Fruit fly (Drosophila melanogaster) whole organism, wandering third instar larva: ENCODE measurements around the gene Rnb.

Experiments used
- Abd-B ChIP-seq: fragments of >200 bp; optimal IDR thresholded peaks from 2 replicates; lab custom pipeline; 2017; ENCODE audit warnings: missing biosample characterization, missing genetic modification characterization
- CG32264 ChIP-seq: fragments of 200-800 bp; sonication (Bioruptor generic); optimal IDR thresholded peaks from 2 replicates; lab custom pipeline; 2016; ENCODE audit warnings: missing biosample characterization, missing genetic modification characterization
- CG9705 ChIP-seq: fragments of 200-800 bp; sonication (Bioruptor generic); optimal IDR thresholded peaks from 2 replicates; lab custom pipeline; 2018; ENCODE audit warnings: missing biosample characterization, mild to moderate bottlenecking, missing genetic modification characterization
- CrebA ChIP-seq: fragments of 200-800 bp; sonication (Bioruptor generic); optimal IDR thresholded peaks from 2 replicates; lab custom pipeline; 2016; ENCODE audit warnings: missing biosample characterization, mild to moderate bottlenecking, missing genetic modification characterization, borderline replicate concordance
- Dfd ChIP-seq: fragments of >200 bp; optimal IDR thresholded peaks from 2 replicates; lab custom pipeline; 2017; ENCODE audit warnings: missing biosample characterization, missing genetic modification characterization
- Dif ChIP-seq: fragments of 200-275, 200-300 bp; sonication (Bioruptor generic); optimal IDR thresholded peaks from 2 replicates; lab custom pipeline; 2018; ENCODE audit warnings: missing biosample characterization, missing genetic modification characterization; ENCODE audit not compliant: partially characterized antibody
- GATAd ChIP-seq: sonication (Bioruptor generic); optimal IDR thresholded peaks from 2 replicates; lab custom pipeline; 2016; ENCODE audit warnings: missing biosample characterization, missing genetic modification characterization
- HLH106 ChIP-seq: fragments of 200-800 bp; optimal IDR thresholded peaks from 3 replicates; lab custom pipeline; 2019; ENCODE audit warnings: missing biosample characterization, mild to moderate bottlenecking, missing genetic modification characterization, moderate library complexity
- Hnf4 ChIP-seq: fragments of 200-800 bp; sonication (Bioruptor generic); optimal IDR thresholded peaks from 2 replicates; lab custom pipeline; 2016; ENCODE audit warnings: missing biosample characterization, mild to moderate bottlenecking, missing genetic modification characterization
- Hr78 ChIP-seq: fragments of >200 bp; optimal IDR thresholded peaks from 2 replicates; lab custom pipeline; 2017; ENCODE audit warnings: missing biosample characterization, missing genetic modification characterization
- Hr83 ChIP-seq: fragments of 200-300 bp; sonication (Bioruptor generic); optimal IDR thresholded peaks from 2 replicates; lab custom pipeline; 2016; ENCODE audit warnings: missing biosample characterization, mild to moderate bottlenecking, missing genetic modification characterization, moderate library complexity; ENCODE audit not compliant: poor library complexity, severe bottlenecking
- Jra ChIP-seq: sonication (Bioruptor generic); optimal IDR thresholded peaks from 2 replicates; lab custom pipeline; 2016; ENCODE audit warnings: missing biosample characterization, missing genetic modification characterization
- Mio ChIP-seq: sonication (Bioruptor generic); optimal IDR thresholded peaks from 2 replicates; lab custom pipeline; 2016; ENCODE audit warnings: missing biosample characterization, missing genetic modification characterization
- Myc ChIP-seq: fragments of >200 bp; optimal IDR thresholded peaks from 2 replicates; lab custom pipeline; 2017
- N ChIP-seq: fragments of >200 bp; optimal IDR thresholded peaks from 2 replicates; lab custom pipeline; 2018; ENCODE audit warnings: missing biosample characterization, missing external identifiers, missing genetic modification characterization
- OdsH ChIP-seq: fragments of 200-800 bp; sonication (Bioruptor generic); optimal IDR thresholded peaks from 2 replicates; lab custom pipeline; 2016; ENCODE audit warnings: missing biosample characterization, mild to moderate bottlenecking, missing genetic modification characterization
- Rel ChIP-seq, 2 experiments: fragments of 200-800 bp; sonication (Bioruptor generic) in 1 of 2; optimal IDR thresholded peaks; 2 replicates in 1 of 2; 3 replicates in 1 of 2; lab custom pipeline; 2016 to 2019; ENCODE audit warnings: mild to moderate bottlenecking in 2 of 2, missing biosample characterization in 2 of 2, missing genetic modification characterization in 2 of 2, moderate library complexity in 1 of 2
- Sp1 ChIP-seq: fragments of 200-800 bp; sonication (Bioruptor generic); optimal IDR thresholded peaks from 3 replicates; lab custom pipeline; 2019; ENCODE audit warnings: missing biosample characterization, mild to moderate bottlenecking, missing genetic modification characterization, moderate library complexity
- Vsx2 ChIP-seq: fragments of 200-300, 225-300 bp; sonication (Bioruptor generic); optimal IDR thresholded peaks from 2 replicates; lab custom pipeline; 2018; ENCODE audit warnings: missing biosample characterization, missing genetic modification characterization; ENCODE audit not compliant: partially characterized antibody
- br ChIP-seq: fragments of 200-800 bp; sonication (Bioruptor generic); optimal IDR thresholded peaks from 2 replicates; lab custom pipeline; 2016; ENCODE audit warnings: missing biosample characterization, missing genetic modification characterization
- brk ChIP-seq: fragments of 200-800 bp; sonication (Bioruptor generic); optimal IDR thresholded peaks from 2 replicates; lab custom pipeline; 2016; ENCODE audit warnings: missing biosample characterization, mild to moderate bottlenecking, missing genetic modification characterization
- dl ChIP-seq, 2 experiments: fragments of 175-275, 200-275 bp in 1 of 2; fragments of 200-275 bp in 1 of 2; sonication (Bioruptor generic); optimal IDR thresholded peaks; lab custom pipeline; 2018; ENCODE audit warnings: mild to moderate bottlenecking in 2 of 2, missing biosample characterization in 2 of 2, missing genetic modification characterization in 2 of 2, moderate library complexity in 2 of 2; ENCODE audit not compliant: partially characterized antibody in 2 of 2, insufficient read depth in 1 of 2
- dmrt93B ChIP-seq: fragments of 200-800 bp; sonication (Bioruptor generic); optimal IDR thresholded peaks from 2 replicates; lab custom pipeline; 2018; ENCODE audit warnings: missing biosample characterization, mild to moderate bottlenecking, missing genetic modification characterization
- dsf ChIP-seq: sonication (Bioruptor generic); optimal IDR thresholded peaks from 2 replicates; lab custom pipeline; 2016; ENCODE audit warnings: missing biosample characterization, missing genetic modification characterization, borderline replicate concordance
- ey ChIP-seq: fragments of 200-800 bp; sonication (Bioruptor generic); optimal IDR thresholded peaks from 2 replicates; lab custom pipeline; 2016; ENCODE audit warnings: missing biosample characterization, missing genetic modification characterization
- foxo ChIP-seq, 2 experiments: fragments of 200-800 bp; sonication (Bioruptor generic); optimal IDR thresholded peaks; 2 replicates in 1 of 2; 3 replicates in 1 of 2; lab custom pipeline; 2016 to 2017; ENCODE audit warnings: missing biosample characterization in 2 of 2, missing genetic modification characterization in 2 of 2
- fru ChIP-seq: fragments of 200-800 bp; sonication (Bioruptor generic); optimal IDR thresholded peaks from 3 replicates; lab custom pipeline; 2016; ENCODE audit warnings: missing biosample characterization, mild to moderate bottlenecking, missing genetic modification characterization
- h ChIP-seq: fragments of 200-800 bp; sonication (Bioruptor generic); optimal IDR thresholded peaks from 3 replicates; lab custom pipeline; 2016; ENCODE audit warnings: missing biosample characterization, mild to moderate bottlenecking, missing genetic modification characterization
- jim ChIP-seq: fragments of 175-275, 200-325 bp; sonication (Bioruptor generic); optimal IDR thresholded peaks from 2 replicates; lab custom pipeline; 2016; ENCODE audit warnings: missing biosample characterization, mild to moderate bottlenecking, missing genetic modification characterization
- lola ChIP-seq: fragments of >200 bp; optimal IDR thresholded peaks from 2 replicates; lab custom pipeline; 2017; ENCODE audit warnings: missing biosample characterization, missing genetic modification characterization
- pan ChIP-seq: fragments of >200 bp; optimal IDR thresholded peaks from 2 replicates; lab custom pipeline; 2017
- psq ChIP-seq: fragments of 200-800 bp; sonication (Bioruptor generic); optimal IDR thresholded peaks from 3 replicates; lab custom pipeline; 2017; ENCODE audit warnings: missing biosample characterization, mild to moderate bottlenecking, missing genetic modification characterization, moderate library complexity
- rgr ChIP-seq: fragments of 200-800 bp; sonication (Bioruptor generic); optimal IDR thresholded peaks from 3 replicates; lab custom pipeline; 2016; ENCODE audit warnings: missing biosample characterization, mild to moderate bottlenecking, missing genetic modification characterization
- sage ChIP-seq: fragments of 200-800 bp; sonication (Bioruptor generic); optimal IDR thresholded peaks from 2 replicates; lab custom pipeline; 2016; ENCODE audit warnings: missing biosample characterization, mild to moderate bottlenecking, missing genetic modification characterization
- sv ChIP-seq: fragments of 200-800 bp; sonication (Bioruptor generic); optimal IDR thresholded peaks from 3 replicates; lab custom pipeline; 2016; ENCODE audit warnings: missing biosample characterization, missing genetic modification characterization
- tai ChIP-seq: sonication (Bioruptor generic); optimal IDR thresholded peaks from 2 replicates; lab custom pipeline; 2016; ENCODE audit warnings: missing biosample characterization, missing genetic modification characterization
- usp ChIP-seq: fragments of >200 bp; optimal IDR thresholded peaks from 2 replicates; lab custom pipeline; 2017; ENCODE audit warnings: missing biosample characterization, missing genetic modification characterization
- woc ChIP-seq: sonication (Bioruptor generic); optimal IDR thresholded peaks from 2 replicates; lab custom pipeline; 2016; ENCODE audit warnings: missing biosample characterization, mild to moderate bottlenecking, missing genetic modification characterization

Gene Rnb

dm6 chr3R:29772090-29772794, 26.9 kb downstream of the Rnb start:
- TF ChIP-seq CG9705 (GFP tag; lab: Kevin White, UChicago) (peak; percentile 47), pan (lab: Kevin White, UChicago) (no peak), h (GFP tag; lab: Kevin White, UChicago) (no peak), woc (GFP tag; lab: Kevin White, UChicago) (peak; percentile 72), rgr (no peak), dl (GFP tag; optimal IDR thresholded peaks at IDR 0.05; lab: Kevin White, UChicago; ENCODE audit: insufficient read depth in 1 of 2, partially characterized antibody in 2 of 2) (peak; percentile 91 to 92), Mio (GFP tag; lab: Kevin White, UChicago) (no peak), foxo (GFP tag; optimal IDR thresholded peaks at IDR 0.05; lab: Kevin White, UChicago) (peak in 1 of 2 experiments; percentile 27), brk (GFP tag; lab: Kevin White, UChicago) (no peak), Dif (GFP tag; lab: Kevin White, UChicago) (peak; percentile 93), Sp1 (no peak), fru (peak; percentile 7), Hnf4 (GFP tag; lab: Kevin White, UChicago) (no peak), sv (GFP tag; lab: Kevin White, UChicago) (no peak), Vsx2 (peak; percentile 32), psq (GFP tag; lab: Kevin White, UChicago) (peak; percentile 94), Jra (GFP tag; lab: Kevin White, UChicago) (no peak), lola (GFP tag; lab: Kevin White, UChicago) (no peak), tai (GFP tag; lab: Kevin White, UChicago) (peak; percentile 36), dmrt93B (GFP tag; lab: Kevin White, UChicago) (peak; percentile 70), jim (GFP tag; lab: Kevin White, UChicago) (no peak), Abd-B (GFP tag; lab: Kevin White, UChicago) (no peak), Hr83 (GFP tag; lab: Kevin White, UChicago) (peak; percentile 55), OdsH (GFP tag; lab: Kevin White, UChicago) (no peak), CrebA (GFP tag; lab: Kevin White, UChicago) (no peak), GATAd (GFP tag; lab: Kevin White, UChicago) (no peak), usp (no peak), Hr78 (GFP tag; lab: Kevin White, UChicago) (no peak), N (GFP tag; lab: Kevin White, UChicago) (no peak), CG32264 (GFP tag; lab: Kevin White, UChicago) (no peak), HLH106 (tag; lab: Kevin White, UChicago) (peak; percentile 63), br (GFP tag; lab: Kevin White, UChicago) (peak; percentile 2), Myc (lab: Kevin White, UChicago) (peak; percentile 29), ey (GFP tag; lab: Kevin White, UChicago) (no peak), dsf (GFP tag; lab: Kevin White, UChicago) (no peak), sage (GFP tag; lab: Kevin White, UChicago) (no peak), Rel (GFP tag; optimal IDR thresholded peaks at IDR 0.05; lab: Kevin White, UChicago) (no peak), Rel (tag; optimal IDR thresholded peaks at IDR 0.05; lab: Kevin White, UChicago) (no peak), Dfd (GFP tag; lab: Kevin White, UChicago) (no peak)

- TF ChIP-seq Rel (GFP tag; optimal IDR thresholded peaks at IDR 0.05; lab: Kevin White, UChicago), result no peak
- TF ChIP-seq Rel (tag; optimal IDR thresholded peaks at IDR 0.05; lab: Kevin White, UChicago), result peak; percentile 82
- no peak for TF ChIP-seq CG32264 (GFP tag; lab: Kevin White, UChicago)
- TF ChIP-seq CrebA (GFP tag; lab: Kevin White, UChicago), result peak; percentile 45
These were observed 27.5 kb downstream of the Rnb start for dm6 chr3R:29771645-29772089.
